Worm (Caenorhabditis elegans): ENCODE measurements around the gene col-130.

DNA sequence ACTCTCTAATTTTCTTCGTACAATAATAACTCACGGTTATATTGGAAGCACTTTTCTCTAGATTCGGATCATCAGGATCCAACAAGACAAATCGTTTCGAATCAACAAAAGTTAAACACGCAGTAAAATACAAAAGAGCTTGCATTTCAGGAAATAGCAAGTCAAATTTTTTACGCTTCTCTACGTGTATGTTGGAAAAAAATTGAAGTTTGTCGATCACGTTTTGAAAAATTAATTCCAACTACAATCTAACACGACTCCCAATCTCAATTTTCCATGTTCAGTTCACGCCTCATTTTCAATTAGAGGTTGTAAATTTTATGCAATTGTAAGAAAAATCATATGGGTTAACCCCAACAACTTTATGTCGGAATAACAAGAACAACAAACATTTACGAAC is 38.4 kb downstream of the col-130 start, which contains the start of gene spe-45:
- TF ChIP-seq fos-1 (tag; optimal IDR thresholded peaks at IDR 0.05) (no peak), egl-5 (tag; optimal IDR thresholded peaks at IDR 0.05) (no peak), pha-4 (tag; optimal IDR thresholded peaks at IDR 0.05) (no peak), pqm-1 (tag; optimal IDR thresholded peaks at IDR 0.05) (no peak), ztf-11 (tag; optimal IDR thresholded peaks at IDR 0.05) (no peak), unc-62 (GFP tag; optimal IDR thresholded peaks at IDR 0.05) (no peak), fkh-10 (GFP tag; optimal IDR thresholded peaks at IDR 0.05) (no peak), nhr-76 (tag; optimal IDR thresholded peaks at IDR 0.05) (no peak), nfya-1 (tag; optimal IDR thresholded peaks at IDR 0.05; ENCODE audit: insufficient read depth) (no peak)
